Worm (Caenorhabditis elegans): ENCODE results near the gene C10C5.4.

DNA sequence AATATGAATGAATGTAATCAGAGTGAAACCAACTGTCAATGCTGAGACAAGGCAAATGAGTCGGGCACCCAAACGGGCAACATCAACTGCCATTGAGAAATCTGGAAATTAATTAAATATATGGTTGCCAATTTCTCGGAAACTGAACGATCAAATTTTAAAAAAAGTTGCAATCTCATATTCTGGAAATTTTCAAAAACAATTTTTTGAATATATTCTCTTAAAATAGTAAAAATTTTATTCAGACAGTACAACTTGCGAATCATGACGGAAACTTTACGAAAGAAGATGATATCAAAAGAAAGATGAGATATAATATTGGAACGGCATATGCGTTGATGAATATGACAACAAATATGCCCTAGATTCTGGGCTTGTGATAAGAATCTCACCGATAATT lies 17.8 kb downstream of the C10C5.4 start, which contains the start of gene col-121:
- no peak for TF ChIP-seq nhr-25 (tag; optimal IDR thresholded peaks at IDR 0.05; ENCODE audit: borderline replicate concordance, insufficient read depth)
- TF ChIP-seq hlh-30 (tag; optimal IDR thresholded peaks at IDR 0.05; ENCODE audit: insufficient read depth) = no peak
- TF ChIP-seq T20F7.1 (GFP tag; optimal IDR thresholded peaks at IDR 0.05) = no peak
- no peak for TF ChIP-seq skn-1 (tag; optimal IDR thresholded peaks at IDR 0.05)
- no peak for TF ChIP-seq mdt-29 (GFP tag; IDR thresholded peaks at IDR 0.05)
- no peak for TF ChIP-seq Y5F2A.4 (GFP tag; optimal IDR thresholded peaks at IDR 0.05)
- no peak for TF ChIP-seq lin-1 (GFP tag; IDR thresholded peaks at IDR 0.05)
- no peak for TF ChIP-seq dpl-1 (GFP tag; optimal IDR thresholded peaks at IDR 0.05)
- no peak for TF ChIP-seq Y75B8A.6 (GFP tag; IDR thresholded peaks at IDR 0.05)
- no peak for TF ChIP-seq sdz-12 (GFP tag; optimal IDR thresholded peaks at IDR 0.05)
- no peak for TF ChIP-seq fkh-10 (GFP tag; optimal IDR thresholded peaks at IDR 0.05)
- TF ChIP-seq pha-4 (GFP tag; IDR thresholded peaks at IDR 0.05) = no peak
- TF ChIP-seq pha-4 (tag; optimal IDR thresholded peaks at IDR 0.05) = no peak

Data from whole organism, L4 larva.